Worm (Caenorhabditis elegans) whole organism, dauer: ENCODE results near the gene Y67D8B.5.
"Not testable (repeated sequence)": the region's sequence is repeated elsewhere in the genome, so short reads cannot be mapped to it uniquely, and the experiment has no call there.

Experiments used
- unc-62 ChIP-seq: sonication (generic microtip); optimal IDR thresholded peaks from 2 replicates; lab custom pipeline; 2017; ENCODE audit warnings: missing biosample characterization, missing genetic modification reagents, missing genetic modification characterization

Gene Y67D8B.5

DNA sequence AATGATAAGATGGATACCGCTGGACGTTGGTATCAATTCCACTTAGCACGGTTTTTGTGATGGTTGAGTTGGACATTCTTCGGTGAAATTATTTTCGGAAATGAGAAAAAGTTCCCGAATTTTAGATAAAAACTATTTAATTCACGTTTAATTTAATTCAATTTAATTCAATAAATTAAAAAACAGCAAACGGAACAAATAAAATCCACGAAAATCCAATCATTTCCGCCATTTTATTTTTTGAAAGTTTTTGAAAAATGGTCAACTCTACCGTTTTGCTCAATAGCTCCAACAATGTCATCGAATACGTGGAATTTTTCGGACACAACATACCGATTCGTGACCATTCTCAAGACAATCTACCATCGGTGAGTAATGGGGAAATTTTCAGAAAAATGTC is at the start of gene Y67D8B.5, which contains the start of gene Y67D8B.3:
Gene Y67D8B.5, plus strand, starts transcription at position 233 of the 400 bp plus-strand sequence.
Gene Y67D8B.3, minus strand, starts transcription at position 101 of the 400 bp plus-strand sequence.
- TF ChIP-seq unc-62 (GFP tag; lab: Kevin White, UChicago) = no peak

DNA sequence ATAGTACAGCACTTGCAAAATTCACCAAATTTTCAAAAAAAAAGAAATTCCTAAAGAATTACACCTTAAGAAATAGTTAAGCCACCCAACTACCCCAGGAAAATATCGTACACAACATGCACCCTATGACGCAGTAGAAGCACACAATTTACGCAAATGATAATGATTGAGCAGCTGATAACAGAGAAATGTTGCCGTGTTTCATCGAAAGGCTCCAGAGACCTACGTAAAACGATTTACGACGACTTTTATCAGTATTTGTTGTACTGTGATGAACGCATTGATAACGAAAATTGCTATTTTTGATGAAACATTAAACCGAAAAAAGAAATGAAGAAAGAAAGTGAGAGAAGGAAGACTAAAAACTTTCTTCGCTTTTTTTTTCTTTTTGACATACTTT is 44.0 kb upstream of the Y67D8B.5 start:
- TF ChIP-seq unc-62 (GFP tag; lab: Kevin White, UChicago) = no peak

DNA sequence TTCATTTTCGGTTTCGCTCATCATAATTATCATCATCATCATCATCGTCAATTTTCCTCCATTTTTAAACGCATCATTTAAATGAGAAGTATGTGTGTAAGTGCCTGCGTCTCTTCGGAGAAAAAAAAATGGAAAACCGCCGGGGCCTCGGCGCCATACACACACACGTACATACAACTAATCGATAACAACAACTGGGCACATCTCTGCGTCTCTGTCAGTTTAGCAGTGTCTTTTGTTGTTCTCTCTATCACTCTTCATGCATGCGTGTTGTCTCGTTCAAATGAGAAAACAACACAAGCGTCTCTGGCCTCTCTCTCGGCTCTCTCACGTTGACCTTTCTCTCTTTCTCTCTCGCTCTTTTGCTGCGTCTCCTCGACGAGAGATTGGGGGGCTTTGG is 41.4 kb upstream of the Y67D8B.5 start:
- TF ChIP-seq unc-62 (GFP tag; lab: Kevin White, UChicago) = no peak

DNA sequence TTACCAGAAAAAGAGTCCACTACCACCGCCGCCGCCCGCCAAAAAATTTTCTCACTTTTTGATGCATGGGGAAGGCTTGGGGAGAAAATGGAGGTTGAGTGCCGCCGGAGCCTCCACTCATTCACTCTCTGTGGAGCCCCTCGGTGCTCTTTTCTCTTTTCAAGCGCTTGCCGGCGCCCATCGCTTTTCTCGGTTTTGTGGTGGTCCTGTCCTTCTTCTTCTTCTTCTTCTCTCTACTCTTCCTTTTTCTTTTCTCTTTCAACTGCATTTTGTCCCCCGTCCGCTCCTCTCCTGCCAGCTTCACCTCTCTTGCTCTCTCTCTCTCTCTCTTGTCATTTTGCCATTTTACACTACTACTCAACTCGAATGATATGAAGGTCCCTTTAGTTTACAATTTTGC is 38.6 kb upstream of the Y67D8B.5 start:
- no peak for TF ChIP-seq unc-62 (GFP tag; lab: Kevin White, UChicago)

DNA sequence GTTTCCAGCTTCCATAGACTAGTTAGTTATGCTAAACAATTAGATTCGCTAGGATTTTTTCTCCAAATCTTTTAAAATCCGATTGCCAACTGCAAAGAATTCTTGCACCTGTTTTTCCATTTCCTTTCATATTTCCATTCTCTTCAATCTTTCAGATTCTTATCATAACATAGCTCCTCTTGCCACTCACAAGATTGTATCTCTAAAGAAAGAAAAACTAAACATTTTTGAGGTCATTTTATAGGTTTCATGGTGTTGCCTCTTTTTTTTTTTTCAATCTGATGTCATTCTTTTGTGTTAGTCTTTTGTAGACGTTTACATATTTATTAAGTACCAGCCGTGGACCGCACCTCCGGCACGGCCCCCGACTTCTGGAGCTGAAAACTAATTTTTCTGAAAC is 36.8 kb upstream of the Y67D8B.5 start:
- no peak for TF ChIP-seq unc-62 (GFP tag; lab: Kevin White, UChicago)

DNA sequence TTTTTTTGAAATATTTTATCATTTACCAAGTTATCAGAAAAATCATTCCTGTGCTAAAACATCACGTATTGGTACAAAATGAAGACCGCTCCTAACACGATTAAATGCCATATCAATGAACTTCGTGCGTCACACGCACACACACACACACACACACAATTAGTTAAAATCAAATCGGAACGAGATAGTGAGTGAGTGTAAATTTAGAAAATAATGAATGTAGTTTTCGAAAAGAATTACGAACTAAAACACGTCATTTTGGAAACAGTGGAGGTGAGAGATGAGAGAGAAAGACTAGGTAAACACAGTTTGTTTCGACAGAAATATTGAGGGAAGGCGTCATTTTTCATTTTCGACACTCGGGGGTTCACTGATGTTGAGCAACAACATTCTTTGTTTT is 35.2 kb upstream of the Y67D8B.5 start:
- no peak for TF ChIP-seq unc-62 (GFP tag; lab: Kevin White, UChicago)

DNA sequence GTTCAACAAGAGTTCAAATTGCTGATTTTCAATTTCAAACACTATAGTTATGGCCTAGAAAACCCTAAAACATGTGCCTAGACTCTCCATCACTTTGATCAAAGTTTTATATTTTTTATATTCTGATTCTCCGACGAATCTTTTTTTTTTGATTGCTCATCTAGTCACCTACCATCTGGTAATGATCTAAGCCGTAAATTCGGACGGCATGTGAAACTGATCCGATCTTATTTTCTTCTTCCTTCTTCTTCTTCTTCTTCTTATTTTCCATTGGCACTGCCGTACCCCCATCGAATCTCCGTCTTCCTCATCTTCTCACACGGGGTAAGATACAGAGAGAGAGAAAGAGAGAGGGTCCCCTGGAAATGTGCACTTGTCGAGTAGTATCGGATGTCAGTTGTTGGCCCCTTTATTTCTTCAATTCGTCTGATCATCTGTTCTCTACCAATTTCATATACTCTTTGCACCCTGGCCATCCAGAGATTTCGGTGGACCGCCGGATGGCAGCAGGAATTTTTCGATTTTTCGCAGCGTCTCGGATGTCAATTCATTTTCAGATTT is 33.4 kb upstream of the Y67D8B.5 start:
- TF ChIP-seq unc-62 (GFP tag; lab: Kevin White, UChicago) = no peak

DNA sequence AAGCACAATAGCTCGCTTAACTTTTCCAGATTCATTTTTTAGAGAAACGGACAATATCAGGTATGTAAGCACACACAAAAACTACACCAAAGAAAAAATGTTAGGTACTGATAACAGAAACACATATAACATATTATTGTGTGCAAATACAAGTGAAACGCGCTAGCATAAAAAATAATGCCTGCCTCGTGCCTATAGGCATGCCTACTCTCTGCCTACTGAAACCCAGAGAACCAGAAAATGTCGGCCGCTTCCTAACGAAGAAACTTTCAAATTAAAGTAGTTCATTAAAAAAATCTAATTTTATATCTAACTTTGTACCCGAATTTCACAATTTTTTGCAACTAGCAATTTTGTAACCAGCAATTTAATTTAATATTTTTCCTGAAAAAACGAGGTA is 29.6 kb upstream of the Y67D8B.5 start, which contains the start of gene Y67D8B.1:
Gene Y67D8B.1, minus strand, starts transcription at position 101 of the 400 bp plus-strand sequence.
- TF ChIP-seq unc-62 (GFP tag; lab: Kevin White, UChicago) = not testable (repeated sequence)

DNA sequence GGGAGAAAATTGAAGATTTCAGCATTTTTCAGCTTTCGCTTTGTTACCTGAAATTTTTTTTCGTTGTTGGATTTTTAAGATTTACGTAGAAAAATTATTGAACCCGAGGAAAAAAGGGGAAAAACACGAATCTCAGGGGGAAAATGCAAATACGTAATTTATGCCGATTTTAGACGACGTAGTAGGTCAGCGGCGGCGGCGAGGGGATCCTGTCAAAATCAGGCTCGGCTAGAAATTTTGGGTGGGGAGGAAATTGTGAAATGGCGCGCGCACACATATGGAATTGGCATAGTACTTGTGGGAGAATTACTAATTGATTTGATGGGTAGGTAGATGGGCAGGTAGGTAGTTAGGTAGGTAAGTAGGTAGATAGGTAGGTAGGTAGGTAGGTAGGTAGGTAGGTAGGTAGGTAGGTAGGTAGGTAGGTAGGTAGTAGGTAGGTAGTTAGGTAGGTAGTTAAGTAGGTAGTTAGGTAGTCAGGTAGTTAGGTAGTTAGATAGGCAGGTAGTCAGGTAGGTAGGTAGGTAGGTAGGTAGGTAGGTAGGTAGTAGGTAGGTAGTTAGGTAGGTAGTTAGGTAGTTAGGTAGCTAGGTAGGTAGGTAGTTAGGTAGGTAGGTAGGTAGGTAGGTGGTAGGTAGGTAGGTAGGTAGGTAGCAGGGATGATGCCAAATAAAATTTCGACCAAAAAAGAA is 25.9 kb upstream of the Y67D8B.5 start, which contains the start of gene nlp-81:
Gene nlp-81, minus strand, starts transcription at position 51 of the 692 bp plus-strand sequence.
- TF ChIP-seq unc-62 (GFP tag; lab: Kevin White, UChicago) = no peak

DNA sequence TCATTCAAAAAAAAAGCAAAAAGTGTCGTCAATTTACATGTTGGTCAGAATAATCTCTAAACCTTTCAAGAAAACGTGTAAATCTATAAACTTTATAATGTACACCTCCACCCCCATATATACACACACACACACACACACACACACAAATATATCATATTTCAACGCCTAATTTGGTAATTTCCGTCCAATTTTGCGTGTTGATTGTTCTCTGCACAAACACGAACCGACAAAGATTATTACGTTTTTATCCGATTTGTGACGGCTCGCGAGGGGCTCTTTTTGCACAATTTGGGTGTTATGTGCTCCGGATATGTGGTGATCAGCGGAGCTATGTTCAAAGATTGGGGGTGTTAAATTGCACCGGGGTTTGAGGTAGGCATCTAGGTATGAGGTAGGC is 19.2 kb upstream of the Y67D8B.5 start:
- no peak for TF ChIP-seq unc-62 (GFP tag; lab: Kevin White, UChicago)

DNA sequence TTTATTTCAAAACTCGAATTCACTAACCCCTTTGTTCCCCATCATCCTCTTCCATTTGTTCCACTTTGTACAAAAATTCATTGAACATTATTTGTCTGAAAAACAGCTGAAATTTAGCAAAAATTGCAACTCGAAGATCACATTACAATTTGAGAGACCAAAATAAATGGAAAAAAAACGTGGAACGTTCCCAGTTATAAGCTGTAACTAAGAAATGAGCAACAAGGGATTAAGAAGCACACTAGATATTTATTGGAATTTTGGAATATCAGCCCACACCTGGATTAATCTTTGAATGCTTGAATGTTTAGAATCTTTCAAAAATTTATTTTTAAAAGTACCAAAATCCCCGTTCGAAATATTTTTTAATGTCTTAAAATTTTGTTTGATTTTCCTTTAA is 10.7 kb upstream of the Y67D8B.5 start, which contains the start of gene Y67D8B.2:
Gene Y67D8B.2, minus strand, starts transcription at position 101 of the 400 bp plus-strand sequence.
- no peak for TF ChIP-seq unc-62 (GFP tag; lab: Kevin White, UChicago)

DNA sequence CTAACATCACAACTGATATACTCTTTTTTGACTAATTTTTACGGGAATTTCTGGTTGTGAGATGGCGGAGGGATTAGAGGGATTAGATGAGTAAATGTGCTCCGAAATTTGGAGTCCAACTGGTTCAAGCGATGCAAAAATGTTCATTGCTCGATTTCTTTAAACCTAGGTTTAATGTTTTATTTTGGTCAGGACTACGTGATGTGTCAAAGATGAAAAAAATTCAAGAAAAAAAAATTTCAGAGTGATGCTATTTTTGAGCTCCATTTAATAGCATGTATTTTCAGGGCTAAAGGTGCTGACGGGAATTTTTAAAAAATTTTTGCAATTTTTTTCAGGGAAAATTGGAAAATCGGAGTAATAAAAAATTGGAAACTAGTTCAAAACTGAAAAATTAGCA is 5.8 kb upstream of the Y67D8B.5 start:
- no peak for TF ChIP-seq unc-62 (GFP tag; lab: Kevin White, UChicago)

DNA sequence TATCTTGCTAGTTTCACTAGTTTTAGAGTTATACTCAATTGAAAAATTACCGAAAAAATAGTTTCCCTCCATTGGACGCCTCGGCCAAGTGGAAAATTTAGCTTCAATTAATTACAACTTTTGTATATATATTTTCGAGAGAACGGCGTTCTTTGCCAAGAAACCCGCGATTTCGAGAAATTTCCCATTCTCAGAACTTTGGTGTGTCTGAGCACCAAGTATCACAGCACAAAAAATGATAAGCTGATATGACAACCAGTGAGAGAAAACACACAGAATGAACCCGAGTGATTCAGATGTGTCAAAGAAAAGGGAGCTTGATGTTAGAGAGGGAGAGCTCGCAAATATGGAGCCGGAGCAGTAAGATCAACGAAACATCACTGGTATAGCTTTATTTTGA is 3.1 kb upstream of the Y67D8B.5 start:
- no peak for TF ChIP-seq unc-62 (GFP tag; lab: Kevin White, UChicago)

DNA sequence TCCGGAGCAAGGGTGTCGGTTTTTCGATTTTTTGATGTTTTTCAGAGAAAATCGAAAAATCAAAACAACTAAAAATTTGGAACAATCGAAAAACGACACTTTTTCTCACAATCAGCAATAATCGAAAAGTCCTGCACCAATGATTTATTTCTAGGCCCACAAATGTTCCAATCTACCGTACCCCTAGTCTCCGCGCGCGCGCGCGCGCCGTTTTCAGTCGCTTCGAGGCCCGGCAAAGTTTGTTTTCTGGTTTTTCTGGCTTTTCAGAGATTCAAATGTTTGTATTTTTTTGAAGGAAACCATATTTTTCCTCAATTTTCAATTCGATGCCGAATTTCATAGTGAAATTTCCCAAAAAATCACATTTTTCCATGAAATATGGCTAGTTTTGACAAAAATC is 9.8 kb downstream of the Y67D8B.5 start:
- no peak for TF ChIP-seq unc-62 (GFP tag; lab: Kevin White, UChicago)

DNA sequence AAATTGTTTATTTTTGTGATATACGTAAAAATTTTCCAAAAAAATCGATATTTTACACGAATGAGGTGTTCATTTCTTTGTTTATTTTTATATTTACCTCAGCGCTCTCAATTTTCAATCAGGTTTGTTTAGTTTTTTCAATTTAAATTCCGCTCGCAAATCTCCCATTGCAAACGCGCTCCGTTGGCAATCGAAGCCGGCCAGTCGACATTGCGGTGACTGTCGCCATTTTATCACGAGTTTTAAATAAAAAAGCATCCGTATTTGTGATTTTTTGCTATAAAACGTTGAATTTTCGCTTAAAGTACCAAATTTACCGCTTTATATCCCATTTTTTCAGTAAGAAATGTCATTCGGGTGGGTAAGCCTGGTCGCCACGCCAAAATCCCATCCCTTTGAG is 11.3 kb downstream of the Y67D8B.5 start, which contains the start of gene slmp-1:
Gene slmp-1, plus strand, starts transcription at position 335 of the 400 bp plus-strand sequence.
- no peak for TF ChIP-seq unc-62 (GFP tag; lab: Kevin White, UChicago)

DNA sequence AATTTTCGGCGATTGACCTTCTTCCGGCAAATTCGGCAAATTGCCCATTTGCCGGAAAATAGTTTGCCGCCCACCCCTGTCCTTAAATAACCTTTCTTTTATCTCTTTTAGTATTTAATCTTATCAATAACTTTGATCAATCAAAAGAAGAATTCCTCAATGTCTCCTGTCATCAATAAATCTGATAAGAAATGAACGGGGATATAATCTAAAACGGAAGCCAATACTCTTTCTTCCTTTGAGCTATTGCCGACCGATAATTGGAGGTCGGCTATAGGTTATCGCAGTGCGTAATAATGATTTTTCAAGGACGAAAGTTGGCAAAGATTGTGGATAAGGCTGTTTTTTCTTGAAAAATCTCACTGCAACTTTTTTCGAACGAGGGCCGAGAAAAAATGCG is 19.0 kb downstream of the Y67D8B.5 start:
- TF ChIP-seq unc-62 (GFP tag; lab: Kevin White, UChicago) = no peak

DNA sequence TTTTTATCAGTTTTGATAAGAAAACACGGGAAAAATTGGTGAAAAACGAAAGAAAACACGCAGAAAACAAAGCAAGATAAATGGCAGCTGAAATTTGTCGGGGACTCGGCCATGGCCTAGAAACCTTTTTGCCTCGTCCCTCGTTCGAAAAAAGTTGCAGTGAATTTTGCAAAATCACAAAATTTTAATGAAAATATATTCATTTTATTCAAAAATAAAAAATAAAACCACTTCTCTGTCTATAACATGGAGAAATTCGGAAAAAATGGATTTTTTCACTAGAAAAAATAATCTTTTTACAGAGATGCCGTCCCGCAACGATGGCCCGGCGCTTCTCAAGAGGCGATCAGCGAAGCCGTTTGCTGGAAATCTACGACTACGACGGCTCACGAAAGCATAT is 20.0 kb downstream of the Y67D8B.5 start, which contains the start of gene Y67D8A.2:
Gene Y67D8A.2, plus strand, starts transcription at position 301 of the 400 bp plus-strand sequence.
- TF ChIP-seq unc-62 (GFP tag; lab: Kevin White, UChicago) = no peak
